Fruit fly (Drosophila melanogaster) Kc167 (cell line): ENCODE data around the gene sloth2.

Experiments
- Myc ChIP-seq: fragments of >200 bp; optimal IDR thresholded peaks from 2 replicates; lab custom pipeline; 2017; ENCODE audit warnings: missing external identifiers
- Sin3A ChIP-seq: fragments of >200 bp; optimal IDR thresholded peaks from 2 replicates; lab custom pipeline; 2018; ENCODE audit warnings: missing external identifiers
- h ChIP-seq: fragments of >200 bp; optimal IDR thresholded peaks from 3 replicates; lab custom pipeline; 2018; ENCODE audit warnings: missing external identifiers
- insv ChIP-seq: fragments of >200 bp; optimal IDR thresholded peaks from 3 replicates; lab custom pipeline; 2018; ENCODE audit warnings: missing external identifiers
- psq ChIP-seq: fragments of >200 bp; optimal IDR thresholded peaks from 2 replicates; lab custom pipeline; 2017; ENCODE audit warnings: missing external identifiers
- ttk ChIP-seq: sonication (Bioruptor generic); optimal IDR thresholded peaks from 2 replicates; lab custom pipeline; 2017; ENCODE audit warnings: missing external identifiers

sloth2 gene

DNA sequence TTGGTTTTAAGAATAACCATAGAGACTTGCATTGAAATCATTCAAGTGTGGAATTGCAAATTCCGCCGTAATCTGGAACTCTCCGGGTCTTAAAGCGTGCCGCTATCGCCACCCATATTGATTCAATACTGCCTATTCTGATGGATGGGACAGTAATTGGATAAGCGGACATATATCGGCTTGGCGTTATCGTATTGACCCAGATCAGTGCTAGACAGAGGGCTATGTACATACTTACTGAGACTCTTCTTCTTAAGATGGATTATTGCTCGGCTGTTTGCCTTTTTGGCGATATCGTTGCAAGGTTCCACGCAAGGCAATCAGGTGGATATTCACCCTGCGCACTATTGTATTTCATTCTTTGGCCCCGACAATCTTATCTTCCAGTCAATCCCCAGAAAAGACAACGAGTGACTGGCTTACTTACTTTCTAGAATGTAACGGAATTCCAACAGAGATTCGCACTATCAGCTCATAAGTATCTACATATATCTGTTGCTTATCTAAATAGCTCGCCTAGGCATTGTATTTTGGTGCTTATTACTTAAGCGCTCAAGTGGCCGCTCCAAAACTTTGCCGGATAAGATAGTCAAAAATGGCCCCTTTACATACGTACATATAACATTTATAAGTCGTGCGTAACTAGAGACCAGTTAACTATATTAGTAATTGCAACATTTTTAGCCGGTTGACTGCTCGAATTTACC is 16.5 kb upstream of the sloth2 start:
- TF ChIP-seq insv: no peak
- no peak for TF ChIP-seq Myc (lab: Kevin White, UChicago)
- TF ChIP-seq h (lab: Kevin White, UChicago): no peak
- no peak for TF ChIP-seq psq (lab: Kevin White, UChicago)

DNA sequence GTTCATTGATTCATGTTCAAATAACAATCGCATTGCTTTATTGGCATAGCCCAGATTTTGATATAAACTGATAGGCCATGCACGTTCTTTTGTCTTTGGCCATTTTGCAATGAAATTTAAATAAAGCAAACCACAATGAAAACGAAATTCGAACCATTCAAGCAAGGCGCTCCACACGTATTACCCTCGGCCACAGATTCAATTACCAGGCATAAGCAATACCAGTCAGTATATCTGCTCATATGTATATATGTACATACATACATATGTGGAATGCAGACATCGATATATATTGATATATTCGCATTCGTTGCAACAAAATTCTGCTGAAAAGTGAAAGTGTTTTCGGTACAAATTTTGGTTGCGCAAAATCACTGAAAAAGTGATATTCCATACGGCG is 15.9 kb upstream of the sloth2 start:
- TF ChIP-seq h (lab: Kevin White, UChicago) (no peak), Myc (lab: Kevin White, UChicago) (no peak), Sin3A (no peak), insv (no peak), ttk (lab: Kevin White, UChicago) (no peak), psq (lab: Kevin White, UChicago) (no peak)

DNA sequence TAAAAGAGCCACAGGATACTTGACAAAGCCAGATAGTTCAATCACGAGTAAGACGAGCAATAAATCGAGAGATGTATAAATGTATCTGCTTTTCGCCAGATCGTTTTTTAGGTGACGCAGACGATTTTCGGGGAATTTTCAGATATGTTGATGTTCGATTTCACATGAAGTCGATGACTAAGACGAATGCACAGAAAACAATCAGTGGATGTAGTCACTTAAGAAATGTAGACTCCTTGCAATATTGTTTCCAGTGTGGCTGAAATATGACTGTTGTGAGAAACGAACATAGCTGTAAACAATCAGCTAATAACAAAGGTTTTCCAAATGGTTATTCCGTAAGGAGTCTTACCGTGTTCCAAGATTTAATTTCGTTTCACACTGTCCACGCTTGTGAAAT is 15.0 kb upstream of the sloth2 start:
- TF ChIP-seq Myc (lab: Kevin White, UChicago): no peak

DNA sequence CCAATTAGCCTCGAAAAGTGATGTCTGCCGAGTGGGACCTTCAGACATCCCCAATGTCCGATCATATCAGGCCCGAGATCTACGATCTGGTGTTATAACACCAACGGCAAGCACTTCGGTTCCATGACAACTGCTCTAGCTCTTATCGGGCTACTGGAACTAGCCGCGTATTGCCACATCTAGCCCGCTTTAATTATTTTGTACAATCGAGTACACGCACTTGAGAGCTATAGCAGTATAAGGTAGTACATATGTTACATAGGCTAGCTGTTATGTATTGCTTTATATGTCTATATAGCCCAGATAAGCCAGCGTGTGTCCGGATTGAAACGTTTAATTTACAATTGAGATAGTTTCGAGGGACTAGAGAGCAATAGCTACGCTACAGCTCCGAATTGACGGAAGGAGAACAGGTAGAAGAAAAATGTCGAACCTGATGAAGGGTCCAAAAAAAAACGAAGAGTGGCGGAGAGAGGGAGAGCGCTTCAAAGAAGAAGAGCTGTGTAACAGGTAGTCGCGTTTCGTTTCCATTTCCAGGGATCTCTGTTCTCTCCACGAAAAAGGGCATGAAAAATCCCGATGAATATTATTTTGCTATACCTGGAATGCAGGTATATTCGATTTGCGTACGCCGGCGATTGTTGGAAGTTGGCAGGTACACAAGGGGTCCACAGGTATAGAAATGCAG is 14.0 kb upstream of the sloth2 start:
- no peak for TF ChIP-seq Myc (lab: Kevin White, UChicago)
- TF ChIP-seq insv: no peak
- TF ChIP-seq ttk (lab: Kevin White, UChicago): no peak
- no peak for TF ChIP-seq psq (lab: Kevin White, UChicago)
- no peak for TF ChIP-seq Sin3A
- TF ChIP-seq h (lab: Kevin White, UChicago): no peak

DNA sequence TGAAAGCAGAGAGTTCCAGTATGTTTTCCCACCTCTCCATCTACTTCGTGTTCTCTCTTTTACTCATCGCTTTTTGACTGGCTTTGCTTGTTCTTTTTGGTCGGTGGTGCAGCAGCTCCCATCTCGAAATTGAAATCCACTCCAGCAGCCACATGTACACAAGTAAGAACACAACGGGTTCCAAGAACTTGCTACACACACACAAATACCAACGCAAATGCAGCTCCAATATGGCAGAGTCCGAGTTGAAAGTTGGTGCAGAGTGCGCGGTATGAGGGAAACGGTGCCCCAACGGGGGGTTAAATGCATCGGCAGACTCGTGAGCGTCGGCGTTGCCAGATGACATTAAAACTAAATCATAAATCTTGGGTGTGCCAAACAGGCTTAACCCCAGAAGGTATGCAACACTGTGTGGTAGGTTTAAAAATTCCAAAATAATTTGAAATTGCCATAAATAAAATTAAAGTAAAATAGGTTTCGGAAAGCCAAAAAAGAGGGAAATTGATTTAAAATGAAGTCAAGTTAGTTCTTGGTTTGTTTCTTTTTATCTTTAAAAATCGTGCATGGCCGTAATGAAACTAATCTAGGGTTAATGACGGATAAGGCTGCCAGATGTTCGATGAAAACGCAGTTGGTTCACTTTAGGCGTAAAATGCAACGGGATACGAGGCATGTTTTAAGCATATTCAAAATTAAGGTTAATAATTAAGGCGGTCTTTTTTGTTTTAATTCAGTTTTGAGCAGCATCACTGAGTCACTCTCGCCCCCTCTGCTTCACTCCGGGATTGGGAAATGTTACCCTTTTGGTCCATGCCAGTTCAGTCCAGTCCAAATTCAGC is 13.3 kb upstream of the sloth2 start:
- TF ChIP-seq psq (lab: Kevin White, UChicago) (no peak), Myc (lab: Kevin White, UChicago) (no peak), Sin3A (no peak), insv (no peak), ttk (lab: Kevin White, UChicago) (no peak), h (lab: Kevin White, UChicago) (no peak)

DNA sequence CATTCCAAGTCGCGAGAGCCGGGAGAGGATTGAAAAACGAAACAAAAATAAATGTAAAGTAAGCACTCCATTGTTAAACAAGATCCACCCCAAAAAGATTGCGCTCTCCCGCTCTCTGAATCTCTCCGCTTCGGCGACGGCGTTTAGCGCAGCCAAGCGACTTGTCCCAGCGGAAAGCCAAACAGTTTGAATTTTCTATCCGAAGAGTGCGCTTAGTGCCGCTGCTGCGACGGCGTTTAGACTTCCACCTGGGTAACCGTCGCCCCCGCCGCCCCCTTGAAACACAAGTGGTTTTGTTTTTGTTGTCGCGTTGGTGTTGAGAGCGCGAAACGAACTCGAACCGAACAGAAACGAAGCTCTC is 12.7 kb upstream of the sloth2 start, which contains the start of gene Inx2:
Gene Inx2 (plus strand): TSS at position 181 of the 361 bp plus-strand sequence.
- TF ChIP-seq Sin3A (no peak), psq (lab: Kevin White, UChicago) (no peak), h (lab: Kevin White, UChicago) (no peak), insv (no peak), Myc (lab: Kevin White, UChicago) (no peak), ttk (lab: Kevin White, UChicago) (no peak)

DNA sequence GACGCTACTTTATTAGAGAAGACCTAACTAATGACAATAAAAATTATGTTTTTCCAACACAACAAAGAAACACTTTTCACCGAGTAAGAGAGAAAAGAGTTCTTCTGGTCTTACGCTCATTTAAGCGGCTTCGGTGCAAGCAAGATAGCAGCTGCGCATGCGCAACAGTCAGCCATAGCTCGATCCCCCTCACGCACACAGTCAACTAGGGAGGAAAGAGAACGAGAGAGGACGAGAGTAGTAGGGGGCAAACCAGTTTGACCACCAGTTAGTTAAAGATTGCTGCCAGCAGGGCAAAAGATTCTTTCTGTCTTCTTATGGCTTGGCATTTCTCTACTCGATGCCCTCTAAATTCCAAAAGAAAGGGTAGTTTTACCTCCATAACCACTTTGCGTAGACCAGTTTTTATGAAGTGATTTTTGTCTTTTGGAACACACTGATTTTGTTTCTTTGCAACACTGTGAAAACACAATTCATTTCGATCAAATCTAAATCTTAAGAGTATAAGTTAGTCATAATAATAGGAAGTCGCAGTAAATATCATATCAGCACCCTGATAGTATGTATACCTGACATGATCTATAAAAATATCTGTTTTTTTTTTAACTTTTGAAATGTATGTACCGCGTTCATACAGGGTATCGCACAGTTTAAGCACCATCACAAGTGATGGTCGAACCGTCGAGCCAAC is 10.6 kb upstream of the sloth2 start:
- no peak for TF ChIP-seq insv
- TF ChIP-seq Sin3A: no peak
- TF ChIP-seq Myc (lab: Kevin White, UChicago): no peak
- no peak for TF ChIP-seq psq (lab: Kevin White, UChicago)
- no peak for TF ChIP-seq ttk (lab: Kevin White, UChicago)
- no peak for TF ChIP-seq h (lab: Kevin White, UChicago)

DNA sequence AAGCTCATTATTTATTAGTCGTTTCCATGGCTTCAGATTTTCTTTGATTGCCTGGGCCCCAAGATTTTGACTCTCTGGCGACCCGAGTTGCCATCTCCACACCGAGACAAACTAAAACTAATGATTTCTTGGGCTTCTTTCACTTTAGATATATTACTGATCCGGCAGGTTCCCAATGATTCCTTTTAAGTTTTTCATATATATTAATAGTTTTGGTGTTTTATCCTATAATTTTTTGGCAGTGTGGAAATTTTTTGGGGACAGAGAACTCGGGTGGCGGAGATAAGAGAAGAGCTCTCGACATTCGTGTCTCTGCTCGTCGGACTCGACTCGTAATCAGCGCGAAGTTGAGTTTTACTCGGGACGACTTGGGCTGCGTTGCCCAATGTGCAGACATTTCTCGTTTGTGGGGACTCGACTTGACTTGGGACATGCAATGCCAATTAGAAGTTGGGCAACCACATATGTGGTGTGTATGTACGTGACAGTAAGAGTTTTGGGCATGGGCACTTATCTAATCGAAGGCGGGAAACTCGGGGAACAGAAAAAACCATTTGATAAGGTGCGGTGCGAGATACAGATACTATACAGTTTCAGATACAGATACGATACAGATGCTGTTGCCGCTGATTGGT is 9.9 kb upstream of the sloth2 start:
- no peak for TF ChIP-seq h (lab: Kevin White, UChicago)
- TF ChIP-seq ttk (lab: Kevin White, UChicago): no peak
- TF ChIP-seq insv: no peak
- no peak for TF ChIP-seq psq (lab: Kevin White, UChicago)
- TF ChIP-seq Sin3A: no peak
- no peak for TF ChIP-seq Myc (lab: Kevin White, UChicago)

DNA sequence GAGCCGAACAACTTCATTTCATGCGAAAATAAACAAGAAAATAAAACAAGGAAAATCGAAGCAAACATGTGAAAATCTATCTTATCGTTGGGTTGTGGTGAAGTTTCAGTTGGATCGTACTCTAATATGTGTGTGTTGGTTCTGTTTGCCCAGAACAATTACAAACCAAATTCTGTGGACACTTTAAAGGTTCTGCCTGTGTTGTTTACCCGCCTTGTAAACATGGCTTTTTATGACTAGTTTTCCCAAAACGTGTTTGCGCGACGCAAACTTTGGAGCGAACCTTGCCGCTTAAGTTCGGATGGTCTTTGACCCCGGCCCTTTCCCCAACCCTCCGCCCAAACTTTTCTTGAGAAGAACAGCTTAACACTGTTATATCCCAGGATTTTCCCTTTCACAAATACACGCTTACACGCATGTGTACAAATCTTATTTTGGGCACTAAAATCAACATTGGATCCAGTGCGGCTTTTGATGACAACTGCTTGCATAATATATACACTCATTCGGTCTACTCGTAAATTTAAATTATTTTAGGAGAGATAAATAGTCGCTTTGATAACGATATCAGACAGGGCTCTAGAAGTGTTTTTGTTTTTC is 7.0 kb upstream of the sloth2 start:
- TF ChIP-seq insv (no peak), Myc (lab: Kevin White, UChicago) (no peak)

DNA sequence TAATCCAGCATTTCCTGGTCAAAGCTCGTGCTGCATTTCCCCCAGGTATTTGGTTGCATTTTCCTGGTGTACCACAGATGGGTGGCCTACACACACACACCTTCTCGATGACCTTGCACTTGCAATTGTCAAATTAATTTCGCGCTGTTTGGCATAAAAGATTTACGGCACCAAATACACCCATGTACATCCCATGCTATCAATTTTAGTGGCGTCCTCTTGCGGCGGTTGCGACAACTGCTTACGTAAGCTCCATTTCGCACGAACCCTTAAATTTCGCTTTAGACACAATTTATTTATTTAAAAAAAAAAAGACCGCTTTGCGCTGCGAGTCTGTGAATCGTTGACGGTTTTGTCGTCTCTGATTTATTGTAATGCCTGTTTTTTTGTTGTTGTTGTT is 5.7 kb upstream of the sloth2 start:
- no peak for TF ChIP-seq Sin3A
- no peak for TF ChIP-seq h (lab: Kevin White, UChicago)
- TF ChIP-seq Myc (lab: Kevin White, UChicago): no peak
- TF ChIP-seq insv: no peak
- no peak for TF ChIP-seq ttk (lab: Kevin White, UChicago)
- no peak for TF ChIP-seq psq (lab: Kevin White, UChicago)

DNA sequence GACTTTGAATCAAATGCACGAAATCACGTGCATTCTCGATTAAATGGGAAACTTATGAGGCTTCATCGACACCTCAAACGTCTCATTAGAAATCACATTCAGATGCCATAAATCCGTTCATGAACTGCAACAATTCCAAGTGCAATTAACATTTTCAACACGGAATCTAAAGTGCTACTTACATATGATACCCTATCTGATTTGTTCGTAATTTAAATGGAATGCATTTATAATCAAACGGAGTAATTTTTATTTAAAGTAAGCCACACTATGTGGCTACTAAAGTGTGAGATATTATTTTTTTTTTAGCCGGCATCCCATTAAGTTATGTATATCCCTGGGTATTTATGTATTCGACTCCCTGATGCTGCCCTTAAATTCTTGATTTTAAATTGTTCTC is 3.5 kb upstream of the sloth2 start:
- TF ChIP-seq Myc (lab: Kevin White, UChicago) (no peak), Sin3A (no peak), h (lab: Kevin White, UChicago) (no peak), ttk (lab: Kevin White, UChicago) (no peak), psq (lab: Kevin White, UChicago) (no peak), insv (no peak)
